Worm (Caenorhabditis elegans): ENCODE measurements around the gene aagr-3.

DNA sequence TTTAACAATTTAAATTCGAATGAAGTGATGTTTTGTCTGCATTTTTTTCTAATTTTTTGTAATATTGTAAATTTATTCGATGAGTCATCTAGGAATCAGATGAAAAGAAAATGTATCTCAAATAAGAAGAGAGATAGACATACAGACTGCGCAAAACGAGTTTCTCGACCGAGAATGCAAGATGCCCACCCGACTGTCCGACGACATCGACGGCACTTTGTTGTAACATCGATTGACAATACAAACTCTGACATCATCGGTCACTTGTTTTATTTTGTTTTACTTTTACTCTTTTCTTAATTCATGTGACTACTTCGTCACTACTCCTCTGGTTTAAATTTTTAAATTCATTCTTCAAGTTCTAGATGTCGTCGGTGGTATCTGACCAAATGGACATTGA is 11.5 kb upstream of the aagr-3 start, which contains the start of gene sta-2:
- TF ChIP-seq elt-3 (tag; optimal IDR thresholded peaks at IDR 0.05), result peak in 2 of 6 experiments; percentile 18 to 91
- no peak for TF ChIP-seq lin-15B (tag; optimal IDR thresholded peaks at IDR 0.05)
- no peak for TF ChIP-seq fos-1 (tag; optimal IDR thresholded peaks at IDR 0.05)
- no peak for TF ChIP-seq nhr-28 (tag; optimal IDR thresholded peaks at IDR 0.05)
- no peak for TF ChIP-seq isw-1 (GFP tag; IDR thresholded peaks at IDR 0.05)
- no peak for TF ChIP-seq ztf-4 (tag; optimal IDR thresholded peaks at IDR 0.05)
